Fruit fly (Drosophila melanogaster) whole organism, pupa: ENCODE data around the gene Zasp67.

ENCODE experiments used
- CG10348 ChIP-seq: fragments of 200-800 bp; sonication (Bioruptor generic); IDR thresholded peaks from 2 replicates; pipeline ENCODE4 v1.3.6; 2022; ENCODE audit warnings: missing biosample characterization, missing genetic modification characterization
- CG12605 ChIP-seq: fragments of 200-800 bp; sonication (Bioruptor generic); IDR thresholded peaks from 2 replicates; pipeline ENCODE4 v1.3.6; 2022; ENCODE audit warnings: missing biosample characterization, missing genetic modification characterization
- CG13204 ChIP-seq: fragments of 200-800 bp; sonication (Bioruptor generic); optimal IDR thresholded peaks from 2 replicates; lab custom pipeline; 2018; ENCODE audit warnings: missing biosample characterization, mild to moderate bottlenecking, missing genetic modification characterization, moderate library complexity
- CG14655 ChIP-seq: fragments of 200-800 bp; sonication (Bioruptor generic); optimal IDR thresholded peaks from 3 replicates; lab custom pipeline; 2017; ENCODE audit warnings: mild to moderate bottlenecking, missing biosample characterization, missing genetic modification reagents, missing genetic modification characterization
- CG15710 ChIP-seq: fragments of 200-800 bp; sonication (Bioruptor generic); optimal IDR thresholded peaks from 2 replicates; lab custom pipeline; 2018; ENCODE audit warnings: missing biosample characterization, mild to moderate bottlenecking, missing genetic modification characterization, moderate library complexity
- CG17806 ChIP-seq: fragments of 200-800 bp; sonication (Bioruptor generic); optimal IDR thresholded peaks from 2 replicates; lab custom pipeline; 2018; ENCODE audit warnings: missing biosample characterization, mild to moderate bottlenecking, missing genetic modification characterization, moderate library complexity
- CG32121 ChIP-seq: fragments of 200-800 bp; sonication (Bioruptor generic); IDR thresholded peaks from 2 replicates; pipeline ENCODE4 v1.3.6; 2022; ENCODE audit warnings: missing biosample characterization, missing genetic modification characterization
- CG34367 ChIP-seq: fragments of 200-800 bp; sonication (Bioruptor generic); optimal IDR thresholded peaks from 2 replicates; lab custom pipeline; 2018; ENCODE audit warnings: missing biosample characterization, mild to moderate bottlenecking, missing genetic modification characterization
- CG4496 ChIP-seq: fragments of 200-800 bp; sonication (Bioruptor generic); IDR thresholded peaks from 3 replicates; pipeline ENCODE4 v1.3.6; 2022; ENCODE audit warnings: missing biosample characterization, missing genetic modification characterization
- CG8159 ChIP-seq: fragments of 200-800 bp; sonication (Bioruptor generic); optimal IDR thresholded peaks from 3 replicates; lab custom pipeline; 2018; ENCODE audit warnings: missing biosample characterization, mild to moderate bottlenecking, missing genetic modification characterization, moderate library complexity
- CG8301 ChIP-seq: fragments of 200-800 bp; sonication (Bioruptor generic); optimal IDR thresholded peaks from 2 replicates; lab custom pipeline; 2018; ENCODE audit warnings: missing biosample characterization, mild to moderate bottlenecking, missing genetic modification characterization
- CG9948 ChIP-seq: fragments of 200-800 bp; sonication (Bioruptor generic); optimal IDR thresholded peaks from 2 replicates; lab custom pipeline; 2018; ENCODE audit warnings: missing biosample characterization, mild to moderate bottlenecking, missing genetic modification characterization, moderate library complexity
- D1 ChIP-seq: fragments of 200-800 bp; sonication (Bioruptor generic); optimal IDR thresholded peaks from 2 replicates; lab custom pipeline; 2018; ENCODE audit warnings: missing biosample characterization, mild to moderate bottlenecking, missing genetic modification characterization, moderate library complexity
- EcR ChIP-seq: fragments of 200-800 bp; sonication (Bioruptor generic); optimal IDR thresholded peaks from 3 replicates; lab custom pipeline; 2019; ENCODE audit warnings: missing biosample characterization, missing genetic modification characterization, mild to moderate bottlenecking, moderate library complexity, missing genetic modification reagents
- Ets98B ChIP-seq: fragments of 200-800 bp; sonication (Bioruptor generic); IDR thresholded peaks from 2 replicates; pipeline ENCODE4 v1.3.6; 2022; ENCODE audit warnings: missing biosample characterization, missing genetic modification characterization
- Pif1A ChIP-seq: fragments of 200-800 bp; sonication (Bioruptor generic); optimal IDR thresholded peaks from 3 replicates; lab custom pipeline; 2016; ENCODE audit warnings: missing biosample characterization, missing genetic modification characterization
- Pif1B ChIP-seq: fragments of 200-800 bp; sonication (Bioruptor generic); optimal IDR thresholded peaks from 3 replicates; lab custom pipeline; 2016; ENCODE audit warnings: missing biosample characterization, missing genetic modification characterization
- Snoo ChIP-seq: fragments of 200-800 bp; sonication (Bioruptor generic); optimal IDR thresholded peaks from 3 replicates; lab custom pipeline; 2017; ENCODE audit warnings: missing biosample characterization, mild to moderate bottlenecking, missing genetic modification characterization, inconsistent platforms
- fd96Ca ChIP-seq: fragments of 200-800 bp; sonication (Bioruptor generic); IDR thresholded peaks from 3 replicates; pipeline ENCODE4 v1.3.6; 2022; ENCODE audit warnings: missing biosample characterization, missing genetic modification characterization
- gl ChIP-seq: fragments of 200-800 bp; sonication (Bioruptor generic); optimal IDR thresholded peaks from 2 replicates; lab custom pipeline; 2018; ENCODE audit warnings: missing biosample characterization, mild to moderate bottlenecking, missing genetic modification characterization
- rn ChIP-seq: fragments of 200-800 bp; sonication (Bioruptor generic); IDR thresholded peaks from 2 replicates; pipeline ENCODE4 v1.3.6; 2022; ENCODE audit warnings: missing biosample characterization, missing genetic modification characterization

Zasp67 gene

DNA sequence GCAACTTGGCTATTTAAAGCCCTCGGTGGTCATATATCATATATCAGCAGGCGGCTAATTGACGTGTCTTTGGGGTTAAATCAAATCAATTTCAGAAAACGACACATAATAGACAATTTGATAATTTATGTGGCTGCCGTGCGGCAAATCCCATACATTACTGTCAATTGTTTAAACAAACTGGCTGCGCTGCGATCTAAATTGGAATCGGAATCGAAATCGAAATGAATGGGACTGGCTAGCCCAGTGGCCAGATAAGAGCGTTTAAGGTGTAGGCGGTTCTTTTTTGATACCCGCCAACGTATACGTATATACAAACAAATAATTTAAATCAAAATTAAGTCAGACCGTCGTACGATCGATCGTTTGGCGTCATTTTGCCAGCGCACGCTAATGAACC, 29.1 kb downstream of the Zasp67 start:
- no peak for TF ChIP-seq Ets98B (GFP tag; lab: Robert Waterston, UW)
- no peak for TF ChIP-seq Snoo (tag; lab: Kevin White, UChicago)
- no peak for TF ChIP-seq CG10348 (GFP tag; lab: Robert Waterston, UW)
- no peak for TF ChIP-seq CG32121 (GFP tag; lab: Robert Waterston, UW)
- TF ChIP-seq CG4496, result no peak
- TF ChIP-seq CG15710, result no peak
- TF ChIP-seq fd96Ca (GFP tag; lab: Robert Waterston, UW), result no peak

DNA sequence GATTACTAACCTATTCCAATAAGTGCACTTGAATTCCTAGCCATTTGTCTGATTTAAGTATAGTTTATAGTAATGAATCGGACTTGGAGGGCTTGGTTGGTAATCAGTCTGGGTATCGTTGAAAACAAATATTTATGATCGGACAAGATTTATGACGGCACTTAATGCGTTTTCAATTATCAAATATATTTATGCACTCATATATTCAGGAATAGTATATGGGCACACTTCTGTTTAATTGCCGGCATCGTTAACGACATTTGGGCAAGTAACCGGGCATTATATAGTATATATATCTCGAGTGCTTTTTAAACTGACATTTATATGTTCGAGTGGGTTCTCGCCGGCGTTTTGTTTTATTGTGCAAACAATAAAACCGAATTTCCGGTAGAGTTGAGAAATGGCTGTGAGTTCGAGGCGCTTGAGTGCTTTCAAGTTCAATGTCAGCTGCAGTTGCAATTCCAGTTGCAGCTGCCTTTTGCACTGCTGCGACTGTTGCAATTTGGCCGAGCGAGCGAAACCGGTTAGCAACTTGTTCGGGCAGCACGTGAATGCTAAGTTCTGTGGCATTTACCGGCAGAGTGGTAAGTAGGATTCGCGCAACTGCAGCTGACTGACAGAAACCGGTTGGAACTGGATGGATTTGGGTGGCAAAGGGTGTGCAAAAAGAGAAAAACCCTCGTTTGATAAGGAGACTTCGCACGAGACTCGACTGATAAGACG, 29.7 kb downstream of the Zasp67 start:
- TF ChIP-seq Ets98B (GFP tag; lab: Robert Waterston, UW), result no peak
- TF ChIP-seq CG34367 (tag; lab: Kevin White, UChicago), result no peak
- peak; percentile 88 for TF ChIP-seq EcR (GFP tag; lab: Kevin White, UChicago)
- no peak for TF ChIP-seq Pif1B (GFP tag; lab: Kevin White, UChicago)
- TF ChIP-seq rn (GFP tag; lab: Robert Waterston, UW), result no peak
- TF ChIP-seq CG4496, result peak; percentile 46; the same call in 2 of the 3 replicates
- no peak for TF ChIP-seq CG15710

DNA sequence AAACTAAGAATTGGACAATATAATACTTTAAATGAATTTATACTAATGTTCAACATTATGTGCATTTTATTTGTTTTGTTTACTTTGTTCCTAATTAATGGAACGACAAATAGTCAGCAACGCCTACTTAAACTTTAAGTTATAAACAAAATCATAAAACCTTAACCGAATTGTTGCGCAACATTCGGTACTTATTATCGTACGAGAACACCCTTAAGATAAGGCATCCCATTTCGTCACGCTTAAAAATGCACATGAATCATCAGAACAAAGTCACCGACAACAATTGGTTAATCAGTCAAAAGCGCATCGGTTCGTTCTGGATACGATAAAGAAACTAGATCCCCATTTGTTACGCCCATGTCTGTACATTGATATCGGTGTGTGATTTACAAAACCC, 31.1 kb downstream of the Zasp67 start:
- TF ChIP-seq CG8159 (tag; lab: Kevin White, UChicago) (no peak), CG32121 (GFP tag; lab: Robert Waterston, UW) (no peak), rn (GFP tag; lab: Robert Waterston, UW) (no peak), CG17806 (tag; lab: Kevin White, UChicago) (no peak)

- TF ChIP-seq CG12605 (no peak), Ets98B (GFP tag; lab: Robert Waterston, UW) (no peak), gl (tag; lab: Kevin White, UChicago) (no peak), CG32121 (GFP tag; lab: Robert Waterston, UW) (no peak), CG17806 (tag; lab: Kevin White, UChicago) (no peak), CG9948 (tag; lab: Kevin White, UChicago) (no peak), CG34367 (tag; lab: Kevin White, UChicago) (no peak), Pif1A (no peak), CG8301 (tag; lab: Kevin White, UChicago) (no peak), CG4496 (no peak), CG10348 (GFP tag; lab: Robert Waterston, UW) (no peak), CG8159 (tag; lab: Kevin White, UChicago) (no peak), CG14655 (GFP tag; lab: Kevin White, UChicago) (no peak)
- TF ChIP-seq, all 21 proteins: peak for 0
These were observed 31.8 kb downstream of the Zasp67 start for dm6 chr3L:9765710-9766005.

DNA sequence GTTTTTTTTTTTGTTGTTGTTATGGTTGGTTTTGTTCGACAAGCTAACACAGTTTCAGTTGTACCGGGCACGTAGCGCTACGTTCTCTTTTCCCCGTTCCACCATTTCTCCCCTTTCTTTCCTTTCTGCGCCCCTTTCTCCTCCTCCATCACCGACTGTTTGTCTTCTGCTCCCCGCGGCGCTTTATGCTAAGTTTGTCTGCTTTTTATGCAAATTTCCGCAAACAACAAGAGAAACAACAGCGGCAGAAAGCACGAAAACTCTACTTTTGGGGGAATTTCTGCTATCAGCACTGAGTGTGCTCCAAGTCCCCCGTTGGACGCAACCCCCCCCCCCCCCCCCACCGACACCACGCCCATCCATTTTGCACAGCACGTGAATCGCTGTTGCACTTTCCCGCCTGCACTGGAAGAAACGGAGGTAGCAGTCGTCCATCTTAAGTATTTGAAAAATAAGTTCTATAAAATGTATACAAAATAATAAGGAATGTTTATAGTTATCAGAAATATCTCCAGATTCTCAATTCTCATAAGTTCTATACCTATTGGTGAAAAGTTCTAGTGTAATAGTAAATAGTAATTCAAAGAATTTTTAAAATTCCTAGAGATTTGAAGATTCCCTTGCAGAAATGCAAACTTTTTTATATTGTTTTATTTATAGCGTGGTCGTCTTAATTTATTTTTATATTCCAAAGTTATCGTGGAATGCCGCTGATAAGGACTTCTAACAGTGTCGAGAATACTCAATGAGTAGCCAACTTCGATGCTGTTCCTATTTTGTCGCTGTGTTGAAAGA, 32.4 kb downstream of the Zasp67 start:
- no peak for TF ChIP-seq Ets98B (GFP tag; lab: Robert Waterston, UW)
- no peak for TF ChIP-seq rn (GFP tag; lab: Robert Waterston, UW)
- TF ChIP-seq CG17806 (tag; lab: Kevin White, UChicago), result peak; percentile 50
- TF ChIP-seq gl (tag; lab: Kevin White, UChicago), result no peak
- peak; percentile 62 for TF ChIP-seq CG8301 (tag; lab: Kevin White, UChicago)
- no peak for TF ChIP-seq CG13204
- TF ChIP-seq CG12605, result 0 out of 2 replicates have a peak, but pooled peaks have one; percentile 16
- peak; percentile 13 for TF ChIP-seq Snoo (tag; lab: Kevin White, UChicago)
- no peak for TF ChIP-seq D1 (tag; lab: Kevin White, UChicago)
- peak; percentile 25 for TF ChIP-seq CG15710
- peak; percentile 23; the same call in 1 of the 3 replicates for TF ChIP-seq fd96Ca (GFP tag; lab: Robert Waterston, UW)
- peak; percentile 48 for TF ChIP-seq CG8159 (tag; lab: Kevin White, UChicago)
- peak; percentile 30 for TF ChIP-seq CG9948 (tag; lab: Kevin White, UChicago)
- TF ChIP-seq CG10348 (GFP tag; lab: Robert Waterston, UW), result no peak
- TF ChIP-seq CG34367 (tag; lab: Kevin White, UChicago), result no peak
- peak; percentile 80 for TF ChIP-seq CG14655 (GFP tag; lab: Kevin White, UChicago)
- peak; percentile 23 for TF ChIP-seq Pif1A
- TF ChIP-seq EcR (GFP tag; lab: Kevin White, UChicago), result no peak
- TF ChIP-seq Pif1B (GFP tag; lab: Kevin White, UChicago), result peak; percentile 24
- peak; percentile 53; the same call in 2 of the 3 replicates for TF ChIP-seq CG4496
- no peak for TF ChIP-seq CG32121 (GFP tag; lab: Robert Waterston, UW)

DNA sequence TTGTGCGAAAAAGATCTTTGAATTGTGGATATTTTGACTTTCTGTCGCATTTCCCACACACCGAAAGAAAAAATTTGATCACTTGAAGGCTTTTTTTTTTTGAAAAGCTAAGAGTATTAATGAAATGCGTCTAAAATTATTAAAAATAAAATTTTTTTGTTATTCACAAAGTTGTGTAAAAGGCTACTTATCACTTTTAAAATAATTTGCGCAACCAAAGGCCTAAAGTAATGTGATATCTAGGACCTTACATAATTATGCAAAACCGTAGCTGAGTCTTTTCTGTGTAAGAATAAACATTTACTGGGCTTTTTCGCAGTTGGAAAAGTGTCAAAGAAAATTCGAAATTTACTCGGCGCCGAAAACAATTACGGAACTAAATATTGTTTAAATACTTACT, 33.2 kb downstream of the Zasp67 start:
- TF ChIP-seq CG12605 (peak; percentile 7; the same call in 1 of the 2 replicates), CG10348 (GFP tag; lab: Robert Waterston, UW) (no peak), CG8159 (tag; lab: Kevin White, UChicago) (peak; percentile 7), CG15710 (no peak), gl (tag; lab: Kevin White, UChicago) (no peak), CG14655 (GFP tag; lab: Kevin White, UChicago) (peak; percentile 53), CG9948 (tag; lab: Kevin White, UChicago) (peak; percentile 11), CG17806 (tag; lab: Kevin White, UChicago) (peak; percentile 24)
